Fruit fly (Drosophila melanogaster) whole organism, embryonic: Measurements from ENCODE around the gene IntS6.

Source experiments
- CG10267 ChIP-seq: fragments of 200-800 bp; sonication (Bioruptor generic); optimal IDR thresholded peaks from 2 replicates; lab custom pipeline; 2018; ENCODE audit warnings: missing biosample characterization, mild to moderate bottlenecking, missing genetic modification characterization, moderate library complexity
- CG12155 ChIP-seq: fragments of 200-800 bp; sonication (Bioruptor generic); optimal IDR thresholded peaks from 3 replicates; lab custom pipeline; 2016; ENCODE audit warnings: missing biosample characterization, missing genetic modification characterization
- CG13296 ChIP-seq: fragments of 200-800 bp; sonication (Bioruptor generic); optimal IDR thresholded peaks from 3 replicates; lab custom pipeline; 2018; ENCODE audit warnings: missing biosample characterization, mild to moderate bottlenecking, missing genetic modification characterization
- CG14014 ChIP-seq: fragments of 200-800 bp; sonication (Bioruptor generic); IDR thresholded peaks from 2 replicates; pipeline ENCODE4 v1.3.6; 2022; ENCODE audit warnings: missing biosample characterization, missing genetic modification characterization
- CG14050 ChIP-seq: fragments of 200-800 bp; sonication (Bioruptor generic); IDR thresholded peaks from 3 replicates; pipeline ENCODE4 v1.3.6; 2022; ENCODE audit warnings: missing biosample characterization, missing genetic modification characterization
- CG16815 ChIP-seq: fragments of 200-800 bp; sonication (Bioruptor generic); optimal IDR thresholded peaks from 3 replicates; lab custom pipeline; 2017; ENCODE audit warnings: missing biosample characterization, mild to moderate bottlenecking, missing genetic modification characterization
- CG17328 ChIP-seq: fragments of 200-800 bp; sonication (Bioruptor generic); IDR thresholded peaks from 2 replicates; pipeline ENCODE4 v1.3.6; 2022; ENCODE audit warnings: missing biosample characterization, missing genetic modification characterization
- CG17359 ChIP-seq: fragments of 200-800 bp; sonication (Bioruptor generic); optimal IDR thresholded peaks from 3 replicates; lab custom pipeline; 2018; ENCODE audit warnings: missing biosample characterization, mild to moderate bottlenecking, missing genetic modification characterization, moderate library complexity
- CG17385 ChIP-seq: fragments of 200-800 bp; sonication (Bioruptor generic); optimal IDR thresholded peaks from 3 replicates; lab custom pipeline; 2018; ENCODE audit warnings: missing biosample characterization, mild to moderate bottlenecking, missing genetic modification characterization
- CG18599 ChIP-seq: fragments of 200-800 bp; sonication (Bioruptor generic); optimal IDR thresholded peaks from 3 replicates; lab custom pipeline; 2017; ENCODE audit warnings: missing biosample characterization, missing genetic modification characterization, mild to moderate bottlenecking, moderate library complexity, missing genetic modification reagents
- CG2116 ChIP-seq: fragments of 200-800 bp; sonication (Bioruptor generic); optimal IDR thresholded peaks from 3 replicates; lab custom pipeline; 2018; ENCODE audit warnings: missing biosample characterization, mild to moderate bottlenecking, missing genetic modification characterization
- CG2202 ChIP-seq: fragments of 200-800 bp; sonication (Bioruptor generic); optimal IDR thresholded peaks from 2 replicates; lab custom pipeline; 2018; ENCODE audit warnings: missing biosample characterization, mild to moderate bottlenecking, missing genetic modification characterization
- CG30403 ChIP-seq: fragments of 200-800 bp; sonication (Bioruptor generic); optimal IDR thresholded peaks from 3 replicates; lab custom pipeline; 2016; ENCODE audit warnings: missing biosample characterization, missing genetic modification characterization
- CG32767 ChIP-seq: fragments of 200-800 bp; sonication (Bioruptor generic); IDR thresholded peaks from 2 replicates; pipeline ENCODE4 v1.3.6; 2022; ENCODE audit warnings: missing biosample characterization, missing genetic modification characterization
- CG3281 ChIP-seq: fragments of 200-800 bp; sonication (Bioruptor generic); optimal IDR thresholded peaks from 3 replicates; lab custom pipeline; 2017; ENCODE audit warnings: missing biosample characterization, mild to moderate bottlenecking, missing genetic modification characterization
- CG3847 ChIP-seq: fragments of 200-800 bp; sonication (Bioruptor generic); IDR thresholded peaks from 2 replicates; pipeline ENCODE4 v1.3.6; 2022; ENCODE audit warnings: missing biosample characterization, missing genetic modification characterization
- CG5245 ChIP-seq: fragments of 200-800 bp; sonication (Bioruptor generic); optimal IDR thresholded peaks from 3 replicates; lab custom pipeline; 2016; ENCODE audit warnings: missing biosample characterization, missing genetic modification characterization
- CG6683 ChIP-seq: fragments of 200-800 bp; sonication (Bioruptor generic); optimal IDR thresholded peaks from 2 replicates; lab custom pipeline; 2017; ENCODE audit warnings: missing biosample characterization, mild to moderate bottlenecking, missing genetic modification characterization, missing genetic modification reagents
- CG7556 ChIP-seq: fragments of 200-800 bp; sonication (Bioruptor generic); optimal IDR thresholded peaks from 2 replicates; lab custom pipeline; 2017; ENCODE audit warnings: missing biosample characterization, mild to moderate bottlenecking, missing genetic modification characterization
- CG7928 ChIP-seq: fragments of 200-800 bp; sonication (Bioruptor generic); optimal IDR thresholded peaks from 2 replicates; lab custom pipeline; 2017; ENCODE audit warnings: missing biosample characterization, mild to moderate bottlenecking, missing genetic modification characterization
- CG9215 ChIP-seq: fragments of 200-800 bp; sonication (Bioruptor generic); IDR thresholded peaks from 2 replicates; pipeline ENCODE4 v1.3.6; 2022; ENCODE audit warnings: missing biosample characterization, missing genetic modification characterization
- Deaf1 ChIP-seq: fragments of 200-800 bp; optimal IDR thresholded peaks from 3 replicates; lab custom pipeline; 2019; ENCODE audit warnings: missing biosample characterization, mild to moderate bottlenecking, missing genetic modification characterization, moderate library complexity
- Dp ChIP-seq: fragments of 200-800 bp; sonication (Bioruptor generic); optimal IDR thresholded peaks from 2 replicates; lab custom pipeline; 2018; ENCODE audit warnings: missing biosample characterization, mild to moderate bottlenecking, missing genetic modification characterization, moderate library complexity
- E2f1 ChIP-seq: fragments of 200-800 bp; sonication (Bioruptor generic); IDR thresholded peaks from 2 replicates; pipeline ENCODE4 v1.3.6; 2022; ENCODE audit warnings: missing biosample characterization, missing genetic modification characterization
- Elba2 ChIP-seq: fragments of 200-800 bp; sonication (Bioruptor generic); optimal IDR thresholded peaks from 3 replicates; lab custom pipeline; 2016; ENCODE audit warnings: missing biosample characterization, missing genetic modification characterization
- Max ChIP-seq: fragments of 200-800 bp; sonication (Bioruptor generic); optimal IDR thresholded peaks from 2 replicates; lab custom pipeline; 2016; ENCODE audit warnings: missing biosample characterization, mild to moderate bottlenecking, missing genetic modification characterization
- Oli ChIP-seq: fragments of 200-800 bp; sonication (Bioruptor generic); optimal IDR thresholded peaks from 2 replicates; lab custom pipeline; 2018; ENCODE audit warnings: missing biosample characterization, mild to moderate bottlenecking, missing genetic modification characterization, moderate library complexity
- Rfx ChIP-seq: fragments of 200-800 bp; sonication (Bioruptor generic); IDR thresholded peaks from 2 replicates; pipeline ENCODE4 v1.3.6; 2022; ENCODE audit warnings: missing biosample characterization, missing genetic modification characterization
- Sin3A ChIP-seq: fragments of >200 bp; optimal IDR thresholded peaks from 2 replicates; lab custom pipeline; 2018
- Xbp1 ChIP-seq: fragments of 200-800 bp; sonication (Bioruptor generic); optimal IDR thresholded peaks from 3 replicates; lab custom pipeline; 2016; ENCODE audit warnings: missing biosample characterization, mild to moderate bottlenecking, missing genetic modification characterization
- Xrp1 ChIP-seq: fragments of 200-800 bp; sonication (Bioruptor generic); IDR thresholded peaks from 2 replicates; pipeline ENCODE4 v1.3.6; 2022; ENCODE audit warnings: missing biosample characterization, missing genetic modification characterization
- ara ChIP-seq: fragments of 200-800 bp; sonication (Bioruptor generic); IDR thresholded peaks from 2 replicates; pipeline ENCODE4 v1.3.6; 2022; ENCODE audit warnings: missing biosample characterization, missing genetic modification characterization
- bsh ChIP-seq, 2 experiments: fragments of 200-800 bp; sonication (Bioruptor generic); optimal IDR thresholded peaks; 2 replicates each; lab custom pipeline; 2017 to 2018; ENCODE audit warnings: mild to moderate bottlenecking in 2 of 2, missing biosample characterization in 2 of 2, missing genetic modification characterization in 2 of 2, moderate library complexity in 1 of 2
- chif ChIP-seq, 2 experiments: fragments of 200-800 bp; sonication (Bioruptor generic); optimal IDR thresholded peaks; 3 replicates each; lab custom pipeline; 2016; ENCODE audit warnings: missing biosample characterization in 2 of 2, missing genetic modification characterization in 2 of 2
- dmrt11E ChIP-seq: fragments of 200-800 bp; sonication (Bioruptor generic); optimal IDR thresholded peaks from 3 replicates; lab custom pipeline; 2018; ENCODE audit warnings: missing biosample characterization, mild to moderate bottlenecking, missing genetic modification characterization, moderate library complexity
- dmrt99B ChIP-seq: fragments of 200-800 bp; sonication (Bioruptor generic); optimal IDR thresholded peaks from 2 replicates; lab custom pipeline; 2018; ENCODE audit warnings: missing biosample characterization, mild to moderate bottlenecking, missing genetic modification characterization, moderate library complexity
- esg ChIP-seq: fragments of 200-800 bp; sonication (Bioruptor generic); conservative IDR thresholded peaks from 2 replicates; pipeline ENCODE4 v1.3.6; 2022; ENCODE audit warnings: missing biosample characterization, missing genetic modification characterization
- fd96Cb ChIP-seq: fragments of 200-800 bp; sonication (Bioruptor generic); optimal IDR thresholded peaks from 2 replicates; lab custom pipeline; 2018; ENCODE audit warnings: missing biosample characterization, mild to moderate bottlenecking, missing genetic modification characterization, moderate library complexity
- gsb-n ChIP-seq: fragments of 200-800 bp; sonication (Bioruptor generic); optimal IDR thresholded peaks from 3 replicates; lab custom pipeline; 2018; ENCODE audit warnings: missing biosample characterization, mild to moderate bottlenecking, missing genetic modification characterization
- lilli ChIP-seq: fragments of 200-800 bp; sonication (Bioruptor generic); optimal IDR thresholded peaks from 3 replicates; lab custom pipeline; 2016; ENCODE audit warnings: missing biosample characterization, missing genetic modification characterization
- mld ChIP-seq: fragments of 200-800 bp; sonication (Bioruptor generic); IDR thresholded peaks from 3 replicates; pipeline ENCODE4 v1.3.6; 2022; ENCODE audit warnings: missing biosample characterization, missing genetic modification characterization; ENCODE audit not compliant: partially characterized antibody
- nerfin-1 ChIP-seq: fragments of 200-800 bp; sonication (Bioruptor generic); optimal IDR thresholded peaks from 3 replicates; lab custom pipeline; 2019; ENCODE audit warnings: missing biosample characterization, mild to moderate bottlenecking, missing genetic modification characterization, moderate library complexity
- org-1 ChIP-seq: fragments of 200-800 bp; sonication (Bioruptor generic); optimal IDR thresholded peaks from 2 replicates; lab custom pipeline; 2017; ENCODE audit warnings: missing biosample characterization, missing genetic modification characterization
- pan ChIP-seq, 4 experiments: fragments of >200 bp in 3 of 4; fragments of 200-800 bp in 1 of 4; sonication (Bioruptor generic) in 1 of 4; optimal IDR thresholded peaks in 3 of 4; IDR thresholded peaks in 1 of 4; 2 replicates each; pipeline versions ENCODE4 v1.3.6 to Lab custom; 2017 to 2022; ENCODE audit warnings: missing biosample characterization in 2 of 4, missing genetic modification characterization in 2 of 4, mixed read lengths in 1 of 4
- schlank ChIP-seq: fragments of 200-800 bp; sonication (Bioruptor generic); optimal IDR thresholded peaks from 2 replicates; lab custom pipeline; 2018; ENCODE audit warnings: missing biosample characterization, mild to moderate bottlenecking, missing genetic modification characterization
- sens ChIP-seq: fragments of 200-800 bp; sonication (Bioruptor generic); peaks from one replicate; lab custom pipeline; 2016; ENCODE audit warnings: missing biosample characterization, missing genetic modification characterization
- tio ChIP-seq: fragments of 200-800 bp; sonication (Bioruptor generic); optimal IDR thresholded peaks from 2 replicates; lab custom pipeline; 2017; ENCODE audit warnings: missing biosample characterization, missing genetic modification characterization, inconsistent platforms
- vvl ChIP-seq: fragments of 200-800 bp; sonication (Bioruptor generic); IDR thresholded peaks from 2 replicates; pipeline ENCODE4 v1.3.6; 2022; ENCODE audit warnings: missing biosample characterization, missing genetic modification characterization

Gene IntS6

dm6 chrX:5698087-5698727 is 48.8 kb downstream of the IntS6 start, which contains the start of gene AdamTS-B (continued):
- no peak for TF ChIP-seq CG6683 (GFP tag; lab: Kevin White, UChicago)
- TF ChIP-seq bsh (GFP tag; optimal IDR thresholded peaks at IDR 0.05; lab: Kevin White, UChicago): peak; percentile 46 to 47
- peak; percentile 5; the same call in 1 of the 2 replicates for TF ChIP-seq ara (GFP tag; lab: Robert Waterston, UW)
- TF ChIP-seq Rfx (GFP tag; lab: Robert Waterston, UW): peak; percentile 68
- TF ChIP-seq CG5245 (GFP tag; lab: Kevin White, UChicago): no peak
- TF ChIP-seq gsb-n: peak; percentile 32
- peak; percentile 3 for TF ChIP-seq CG2202
- TF ChIP-seq CG2116 (GFP tag; lab: Kevin White, UChicago): peak; percentile 21
- TF ChIP-seq Xbp1 (GFP tag; lab: Kevin White, UChicago): peak; percentile 41
- TF ChIP-seq CG13296 (GFP tag; lab: Kevin White, UChicago): peak; percentile 55
- TF ChIP-seq CG16815 (GFP tag; lab: Kevin White, UChicago): peak; percentile 19
- peak; percentile 57 for TF ChIP-seq org-1 (GFP tag; lab: Kevin White, UChicago)
- TF ChIP-seq pan (optimal IDR thresholded peaks at IDR 0.05; lab: Kevin White, UChicago): no peak
- peak in 1 of 2 experiments; percentile 41 for TF ChIP-seq pan (GFP tag; optimal IDR thresholded peaks at IDR 0.05 in 1 of 2, IDR thresholded peaks at IDR 0.05 in 1 of 2)
- peak; percentile 18 for TF ChIP-seq Max (GFP tag; lab: Kevin White, UChicago)
- TF ChIP-seq tio (GFP tag; lab: Kevin White, UChicago): peak; percentile 16
- peak; percentile 61; the same call in 1 of the 2 replicates for TF ChIP-seq vvl (GFP tag; lab: Robert Waterston, UW)
- peak; percentile 42 for TF ChIP-seq CG17385
- peak; percentile 24 for TF ChIP-seq nerfin-1 (tag; lab: Kevin White, UChicago)
- peak; percentile 42; the same call in 1 of the 2 replicates for TF ChIP-seq esg (GFP tag; lab: Robert Waterston, UW)
- no peak for TF ChIP-seq Dp
- peak; percentile 48 for TF ChIP-seq CG3281 (GFP tag; lab: Kevin White, UChicago)
- peak; percentile 76 for TF ChIP-seq Xrp1 (GFP tag; lab: Robert Waterston, UW)
- TF ChIP-seq CG14014 (GFP tag; lab: Robert Waterston, UW): 0 out of 2 replicates have a peak, but pooled peaks have one; percentile 20
- peak; percentile 15 for TF ChIP-seq CG12155 (GFP tag; lab: Kevin White, UChicago)
- peak; percentile 37; the same call in 1 of the 2 replicates for TF ChIP-seq E2f1 (GFP tag; lab: Robert Waterston, UW)
- peak; percentile 65 for TF ChIP-seq dmrt99B (tag; lab: Kevin White, UChicago)
- TF ChIP-seq mld: no peak
- TF ChIP-seq Deaf1 (tag; lab: Kevin White, UChicago): no peak
- peak; percentile 22 for TF ChIP-seq fd96Cb (tag; lab: Kevin White, UChicago)
- TF ChIP-seq Elba2 (GFP tag; lab: Kevin White, UChicago): peak; percentile 13
- peak; percentile 49 for TF ChIP-seq CG7556 (GFP tag; lab: Kevin White, UChicago)
- TF ChIP-seq Sin3A (lab: Kevin White, UChicago): no peak
- TF ChIP-seq CG32767 (GFP tag; lab: Robert Waterston, UW): 0 out of 2 replicates have a peak, but pooled peaks have one; percentile 27
- TF ChIP-seq CG30403 (GFP tag; lab: Kevin White, UChicago): peak; percentile 65
- TF ChIP-seq Oli (tag; lab: Kevin White, UChicago): peak; percentile 52
- peak; percentile 41 for TF ChIP-seq CG10267
- peak; percentile 13; the same call in 1 of the 2 replicates for TF ChIP-seq CG17328 (GFP tag; lab: Robert Waterston, UW)
- TF ChIP-seq schlank (tag; lab: Kevin White, UChicago): no peak
- peak; percentile 88 for TF ChIP-seq sens (GFP tag; lab: Kevin White, UChicago)
- TF ChIP-seq CG14050: 0 out of 3 replicates have a peak, but pooled peaks have one; percentile 15
- TF ChIP-seq CG9215 (GFP tag; lab: Robert Waterston, UW): peak; percentile 28; the same call in 1 of the 2 replicates
- peak in 1 of 2 experiments; percentile 20 for TF ChIP-seq chif (GFP tag; optimal IDR thresholded peaks at IDR 0.05; lab: Kevin White, UChicago)
- peak; percentile 50 for TF ChIP-seq lilli (GFP tag; lab: Kevin White, UChicago)
- peak; percentile 22 for TF ChIP-seq CG18599 (GFP tag; lab: Kevin White, UChicago)
- peak; percentile 35; the same call in 1 of the 2 replicates for TF ChIP-seq CG3847 (GFP tag; lab: Robert Waterston, UW)
- TF ChIP-seq dmrt11E (tag; lab: Kevin White, UChicago): peak; percentile 49
- peak; percentile 29 for TF ChIP-seq CG17359 (tag; lab: Kevin White, UChicago)
- TF ChIP-seq CG7928 (GFP tag; lab: Kevin White, UChicago): no peak
